Worm (Caenorhabditis elegans) whole organism, L4 larva: ENCODE measurements around the gene Y7A5A.6.

Source experiments
- D1046.2 ChIP-seq: fragments of 200-800 bp; sonication (Bioruptor generic); IDR thresholded peaks from 2 replicates; pipeline ENCODE4 v1.3.6; 2022; ENCODE audit warnings: missing genetic modification characterization, missing compliant biosample characterization
- F10B5.3 ChIP-seq: sonication (generic microtip); optimal IDR thresholded peaks from 2 replicates; lab custom pipeline; 2016; ENCODE audit warnings: mild to moderate bottlenecking, missing genetic modification characterization, missing compliant biosample characterization
- Y48G9A.11 ChIP-seq: fragments of 200-800 bp; sonication (Bioruptor generic); IDR thresholded peaks from 2 replicates; pipeline ENCODE4 v1.3.6; 2022; ENCODE audit warnings: missing genetic modification reagents, missing genetic modification characterization, missing compliant biosample characterization
- Y75B8A.6 ChIP-seq: fragments of 200-800 bp; sonication (Bioruptor generic); IDR thresholded peaks from 2 replicates; pipeline ENCODE4 v1.3.6; 2022; ENCODE audit warnings: missing genetic modification reagents, missing genetic modification characterization, missing compliant biosample characterization
- ama-1 ChIP-seq: fragments of 150-350 bp; optimal IDR thresholded peaks from 2 replicates; lab custom pipeline; 2014; ENCODE audit warnings: inconsistent platforms, mixed read lengths
- ceh-20 ChIP-seq: fragments of 200-800 bp; sonication (Bioruptor generic); IDR thresholded peaks from 2 replicates; pipeline ENCODE4 v1.3.6; 2022; ENCODE audit warnings: missing genetic modification reagents, missing genetic modification characterization, missing compliant biosample characterization
- cey-2 ChIP-seq: sonication (generic microtip); optimal IDR thresholded peaks from 3 replicates; lab custom pipeline; 2017; ENCODE audit warnings: missing genetic modification characterization, mild to moderate bottlenecking, missing compliant biosample characterization, antibody characterized with exemption, borderline replicate concordance; ENCODE audit not compliant: insufficient read depth
- daf-12 ChIP-seq: fragments of 150-350 bp; optimal IDR thresholded peaks from 2 replicates; lab custom pipeline; 2014; ENCODE audit warnings: missing biosample characterization, missing genetic modification reagents, missing genetic modification characterization
- daf-19 ChIP-seq: fragments of 200-800 bp; sonication (Bioruptor generic); conservative IDR thresholded peaks from 2 replicates; pipeline ENCODE4 v1.3.6; 2022; ENCODE audit warnings: missing genetic modification characterization, missing compliant biosample characterization
- daf-8 ChIP-seq: fragments of 200-800 bp; sonication (Bioruptor generic); IDR thresholded peaks from 2 replicates; pipeline ENCODE4 v1.3.6; 2022; ENCODE audit warnings: missing genetic modification characterization, missing compliant biosample characterization
- dmd-8 ChIP-seq: fragments of 200-800 bp; sonication (Bioruptor generic); IDR thresholded peaks from 2 replicates; pipeline ENCODE4 v1.3.6; 2022; ENCODE audit warnings: missing genetic modification characterization, missing compliant biosample characterization
- dmd-9 ChIP-seq: fragments of 200-800 bp; sonication (Bioruptor generic); IDR thresholded peaks from 2 replicates; pipeline ENCODE4 v1.3.6; 2022; ENCODE audit warnings: missing genetic modification reagents, missing genetic modification characterization, missing compliant biosample characterization
- dpl-1 ChIP-seq: fragments of 150-350 bp; optimal IDR thresholded peaks from 2 replicates; lab custom pipeline; 2014; ENCODE audit warnings: missing biosample characterization, missing genetic modification reagents, missing genetic modification characterization
- egl-27 ChIP-seq: sonication (generic microtip); optimal IDR thresholded peaks from 3 replicates; lab custom pipeline; 2017; ENCODE audit warnings: missing biosample characterization, missing genetic modification reagents, missing genetic modification characterization
- fkh-10 ChIP-seq: fragments of 150-350 bp; optimal IDR thresholded peaks from 2 replicates; lab custom pipeline; 2014; ENCODE audit warnings: missing biosample characterization, missing genetic modification reagents, missing genetic modification characterization
- gei-8 ChIP-seq: fragments of 200-800 bp; sonication (Bioruptor generic); optimal IDR thresholded peaks from 2 replicates; lab custom pipeline; 2018; ENCODE audit warnings: mild to moderate bottlenecking, missing genetic modification characterization, missing compliant biosample characterization
- hlh-30 ChIP-seq: sonication (generic microtip); optimal IDR thresholded peaks from 2 replicates; lab custom pipeline; 2017; ENCODE audit warnings: antibody characterized with exemption, mild to moderate bottlenecking, missing genetic modification characterization, missing compliant biosample characterization; ENCODE audit not compliant: insufficient read depth
- hmg-1.1 ChIP-seq: fragments of 200-800 bp; sonication (Bioruptor generic); IDR thresholded peaks from 2 replicates; pipeline ENCODE4 v1.3.6; 2022; ENCODE audit warnings: missing genetic modification reagents, missing genetic modification characterization, missing compliant biosample characterization
- lin-15B ChIP-seq: fragments of 150-350 bp; sonication (generic microtip); optimal IDR thresholded peaks from 3 replicates; lab custom pipeline; 2014; ENCODE audit warnings: missing biosample characterization, missing genetic modification characterization
- lin-29 ChIP-seq: fragments of 200-800 bp; sonication (Bioruptor generic); IDR thresholded peaks from 2 replicates; pipeline ENCODE4 v1.3.6; 2022; ENCODE audit warnings: missing genetic modification reagents, missing genetic modification characterization, missing compliant biosample characterization
- madf-9 ChIP-seq: fragments of 200-800 bp; sonication (Bioruptor generic); conservative IDR thresholded peaks from 2 replicates; pipeline ENCODE4 v1.3.6; 2022; ENCODE audit warnings: missing genetic modification reagents, missing genetic modification characterization, missing compliant biosample characterization
- mdt-29 ChIP-seq: fragments of 200-800 bp; sonication (Bioruptor generic); IDR thresholded peaks from 2 replicates; pipeline ENCODE4 v1.3.6; 2022; ENCODE audit warnings: missing genetic modification reagents, missing genetic modification characterization, missing compliant biosample characterization
- mes-2 ChIP-seq: sonication (generic microtip); optimal IDR thresholded peaks from 2 replicates; lab custom pipeline; 2016; ENCODE audit warnings: missing genotype, mild to moderate bottlenecking, missing genetic modification characterization, missing compliant biosample characterization; ENCODE audit not compliant: poor library complexity, severe bottlenecking
- mxl-2 ChIP-seq: fragments of 200-800 bp; sonication (Bioruptor generic); conservative IDR thresholded peaks from 2 replicates; pipeline ENCODE4 v1.3.6; 2022; ENCODE audit warnings: missing genetic modification reagents, missing genetic modification characterization, missing compliant biosample characterization
- nhr-10 ChIP-seq: fragments of 150-350 bp; optimal IDR thresholded peaks from 2 replicates; lab custom pipeline; 2014; ENCODE audit warnings: missing biosample characterization, missing genetic modification characterization
- nhr-102 ChIP-seq: sonication (generic microtip); optimal IDR thresholded peaks from 2 replicates; lab custom pipeline; 2016; ENCODE audit warnings: mild to moderate bottlenecking, missing genetic modification characterization, moderate library complexity, missing compliant biosample characterization
- nhr-11 ChIP-seq: fragments of 150-350 bp; optimal IDR thresholded peaks from 2 replicates; lab custom pipeline; 2014; ENCODE audit warnings: missing biosample characterization, missing genetic modification characterization
- nhr-111 ChIP-seq: fragments of 200-800 bp; sonication (Bioruptor generic); optimal IDR thresholded peaks from 2 replicates; lab custom pipeline; 2018; ENCODE audit warnings: mild to moderate bottlenecking, missing genetic modification characterization, missing compliant biosample characterization
- nhr-237 ChIP-seq: sonication (generic microtip); optimal IDR thresholded peaks from 2 replicates; lab custom pipeline; 2017; ENCODE audit warnings: missing biosample characterization, missing genetic modification characterization
- nhr-25 ChIP-seq: sonication (generic microtip); optimal IDR thresholded peaks from 2 replicates; lab custom pipeline; 2017; ENCODE audit warnings: missing genetic modification characterization, mild to moderate bottlenecking, missing compliant biosample characterization, antibody characterized with exemption, moderate library complexity, borderline replicate concordance; ENCODE audit not compliant: insufficient read depth
- nhr-41 ChIP-seq: fragments of 200-800 bp; sonication (Bioruptor generic); IDR thresholded peaks from 2 replicates; pipeline ENCODE4 v1.3.6; 2022; ENCODE audit warnings: missing genetic modification reagents, missing genetic modification characterization, missing compliant biosample characterization
- nhr-42 ChIP-seq: fragments of 200-800 bp; sonication (Bioruptor generic); IDR thresholded peaks from 2 replicates; pipeline ENCODE4 v1.3.6; 2022; ENCODE audit warnings: missing genetic modification characterization, missing compliant biosample characterization
- nhr-77 ChIP-seq: fragments of 150-350 bp; optimal IDR thresholded peaks from 2 replicates; lab custom pipeline; 2014; ENCODE audit warnings: missing biosample characterization, missing genetic modification characterization
- pha-4 ChIP-seq, 2 experiments: fragments of 150-350 bp in 1 of 2; fragments of 200-800 bp in 1 of 2; sonication (Bioruptor generic) in 1 of 2; IDR thresholded peaks in 1 of 2; optimal IDR thresholded peaks in 1 of 2; 2 replicates each; pipeline versions ENCODE4 v1.3.6 to Lab custom; 2014 to 2022; ENCODE audit warnings: missing genetic modification characterization in 2 of 2, missing genetic modification reagents in 2 of 2, missing biosample characterization in 1 of 2, missing compliant biosample characterization in 1 of 2
- php-3 ChIP-seq: fragments of 200-800 bp; sonication (Bioruptor generic); IDR thresholded peaks from 2 replicates; pipeline ENCODE4 v1.3.6; 2022; ENCODE audit warnings: missing genetic modification reagents, missing genetic modification characterization, missing compliant biosample characterization
- rbr-2 ChIP-seq: sonication (generic microtip); optimal IDR thresholded peaks from 2 replicates; lab custom pipeline; 2016; ENCODE audit warnings: missing genotype, missing genetic modification characterization, missing compliant biosample characterization
- saeg-2 ChIP-seq: fragments of 200-800 bp; sonication (Bioruptor generic); IDR thresholded peaks from 2 replicates; pipeline ENCODE4 v1.3.6; 2022; ENCODE audit warnings: missing genetic modification reagents, missing genetic modification characterization, missing compliant biosample characterization
- set-16 ChIP-seq: fragments of 200-800 bp; sonication (Bioruptor generic); IDR thresholded peaks from 2 replicates; pipeline ENCODE4 v1.3.6; 2022; ENCODE audit warnings: missing genetic modification reagents, missing genetic modification characterization, missing compliant biosample characterization
- snpc-1.2 ChIP-seq: fragments of 200-800 bp; sonication (Bioruptor generic); IDR thresholded peaks from 2 replicates; pipeline ENCODE4 v1.3.6; 2022; ENCODE audit warnings: missing genetic modification reagents, missing genetic modification characterization, missing compliant biosample characterization
- spr-3 ChIP-seq: fragments of 200-800 bp; sonication (Bioruptor generic); optimal IDR thresholded peaks from 2 replicates; lab custom pipeline; 2018; ENCODE audit warnings: mild to moderate bottlenecking, missing genetic modification characterization, missing compliant biosample characterization
- unc-130 ChIP-seq: sonication (generic microtip); optimal IDR thresholded peaks from 2 replicates; lab custom pipeline; 2016; ENCODE audit warnings: missing genetic modification reagents, missing genetic modification characterization, missing compliant biosample characterization
- unc-39 ChIP-seq: sonication (generic microtip); optimal IDR thresholded peaks from 2 replicates; lab custom pipeline; 2017; ENCODE audit warnings: missing biosample characterization, missing genetic modification characterization
- unc-62 ChIP-seq, 3 experiments: fragments of 150-350 bp in 1 of 3; sonication (generic microtip); optimal IDR thresholded peaks in 2 of 3; peaks in 1 of 3; 1 replicate in 1 of 3; 2 replicates in 2 of 3; lab custom pipeline; 2014 to 2017; ENCODE audit warnings: missing biosample characterization in 3 of 3, missing genetic modification characterization in 3 of 3, missing genetic modification reagents in 3 of 3, missing genotype in 1 of 3
- zip-11 ChIP-seq: fragments of 200-800 bp; sonication (Bioruptor generic); IDR thresholded peaks from 2 replicates; pipeline ENCODE4 v1.3.6; 2022; ENCODE audit warnings: missing genetic modification characterization, missing compliant biosample characterization
- zip-2 ChIP-seq: fragments of 150-350 bp; optimal IDR thresholded peaks from 2 replicates; lab custom pipeline; 2014; ENCODE audit warnings: missing biosample characterization, missing genetic modification characterization
- ztf-7 ChIP-seq: fragments of 150-350 bp; optimal IDR thresholded peaks from 2 replicates; lab custom pipeline; 2014; ENCODE audit warnings: missing biosample characterization, missing genetic modification characterization

Y7A5A.6 gene

DNA sequence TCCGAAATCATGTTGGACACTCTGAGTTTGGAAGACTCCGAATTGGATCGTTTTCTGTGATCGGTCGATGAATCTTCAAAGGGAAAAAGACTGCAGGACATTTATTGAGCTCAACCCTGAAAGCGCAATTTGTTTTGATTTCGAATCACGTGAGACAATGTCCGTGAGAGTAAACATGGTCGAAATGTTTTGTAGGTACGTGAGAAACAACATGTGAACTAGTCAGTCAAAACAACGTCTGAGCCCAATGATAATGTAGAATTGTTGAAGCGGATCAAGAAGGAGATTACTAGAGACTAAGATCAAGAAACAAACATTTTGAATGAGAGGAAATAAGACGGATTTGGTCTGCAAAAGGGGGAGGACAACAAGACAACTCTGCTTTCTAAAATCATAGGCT lies 4.6 kb upstream of the Y7A5A.6 start, which contains the start of gene Y7A5A.7:
TSS of gene Y7A5A.7 (minus strand) at position 101 of the 400 bp plus-strand sequence.
- no peak for TF ChIP-seq fkh-10 (GFP tag; lab: Kevin White, UChicago)
- TF ChIP-seq lin-29 (GFP tag; lab: Robert Waterston, UW): no peak
- no peak for TF ChIP-seq nhr-25 (tag; lab: Kevin White, UChicago)
- no peak for TF ChIP-seq cey-2
- TF ChIP-seq spr-3 (GFP tag; lab: Kevin White, UChicago): no peak
- TF ChIP-seq nhr-111 (GFP tag; lab: Kevin White, UChicago): no peak
- no peak for TF ChIP-seq nhr-102 (tag; lab: Kevin White, UChicago)
- TF ChIP-seq gei-8 (GFP tag; lab: Kevin White, UChicago): no peak

DNA sequence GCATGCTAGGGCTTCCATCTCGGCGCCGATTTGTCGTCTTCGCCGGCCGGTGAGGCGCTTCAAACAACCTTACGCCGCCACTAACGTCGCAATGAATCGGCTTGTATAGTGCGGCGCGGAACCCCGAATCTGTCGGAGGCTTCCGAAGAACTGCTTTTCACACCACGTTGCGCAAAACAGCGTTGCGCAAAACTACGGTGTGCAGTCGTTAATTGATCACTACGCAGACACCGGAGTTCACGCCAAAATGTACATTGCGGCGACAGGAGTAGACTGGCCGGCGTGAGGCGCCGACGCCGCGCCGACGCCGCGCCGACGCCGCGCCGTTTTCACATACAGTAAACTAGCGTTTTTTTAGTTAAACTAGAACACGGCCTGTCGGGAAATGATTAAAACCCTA lies 2.3 kb upstream of the Y7A5A.6 start:
- no peak for TF ChIP-seq mdt-29 (GFP tag; lab: Robert Waterston, UW)
- no peak for TF ChIP-seq ama-1
- 0 out of 2 replicates have a peak, but pooled peaks have one; percentile 30 for TF ChIP-seq Y48G9A.11 (GFP tag; lab: Robert Waterston, UW)
- TF ChIP-seq set-16 (GFP tag; lab: Robert Waterston, UW): peak; percentile 58

DNA sequence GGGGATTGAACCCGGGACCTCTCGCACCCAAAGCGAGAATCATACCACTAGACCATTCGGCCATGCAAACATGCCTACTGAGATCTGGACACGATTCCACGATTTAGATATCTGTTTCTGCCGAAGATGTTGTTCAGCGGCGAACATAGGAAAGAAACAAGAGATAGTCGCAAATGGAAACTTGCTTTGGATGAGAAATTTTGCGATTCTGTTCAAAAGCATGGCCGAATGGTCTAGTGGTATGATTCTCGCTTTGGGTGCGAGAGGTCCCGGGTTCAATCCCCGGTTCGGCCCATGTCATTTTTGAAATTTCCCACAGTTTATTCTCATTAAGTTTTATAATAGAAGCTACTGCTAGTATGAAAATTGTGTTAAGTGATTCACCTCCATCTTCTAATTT lies 2.9 kb downstream of the Y7A5A.6 start:
- TF ChIP-seq snpc-1.2 (GFP tag; lab: Robert Waterston, UW): peak; percentile 73
- TF ChIP-seq nhr-10 (tag; lab: Kevin White, UChicago): no peak
- no peak for TF ChIP-seq nhr-237 (tag; lab: Kevin White, UChicago)
- no peak for TF ChIP-seq Y75B8A.6
- TF ChIP-seq dpl-1: no peak
- 0 out of 2 replicates have a peak, but pooled peaks have one; percentile 26 for TF ChIP-seq Y48G9A.11 (GFP tag; lab: Robert Waterston, UW)
- TF ChIP-seq egl-27 (tag; lab: Kevin White, UChicago): no peak
- TF ChIP-seq dmd-9 (GFP tag; lab: Robert Waterston, UW): no peak
- no peak for TF ChIP-seq ceh-20
- no peak for TF ChIP-seq nhr-25 (tag; lab: Kevin White, UChicago)
- no peak for TF ChIP-seq lin-15B (tag; lab: Kevin White, UChicago)
- no peak for TF ChIP-seq hmg-1.1
- peak in 1 of 2 experiments; percentile 85 for TF ChIP-seq unc-62 (GFP tag; optimal IDR thresholded peaks at IDR 0.05 in 1 of 2; lab: Kevin White, UChicago)
- no peak for TF ChIP-seq unc-62 (tag; optimal IDR thresholded peaks at IDR 0.05; lab: Kevin White, UChicago)
- no peak for TF ChIP-seq set-16 (GFP tag; lab: Robert Waterston, UW)
- no peak for TF ChIP-seq daf-8
- TF ChIP-seq daf-19 (GFP tag; lab: Robert Waterston, UW): no peak
- no peak for TF ChIP-seq php-3 (GFP tag; lab: Robert Waterston, UW)
- no peak for TF ChIP-seq saeg-2 (GFP tag; lab: Robert Waterston, UW)
- TF ChIP-seq nhr-41 (GFP tag; lab: Robert Waterston, UW): no peak
- peak; percentile 14 for TF ChIP-seq hlh-30 (tag; lab: Kevin White, UChicago)
- no peak for TF ChIP-seq pha-4 (GFP tag; IDR thresholded peaks at IDR 0.05; lab: Robert Waterston, UW)
- TF ChIP-seq pha-4 (tag; optimal IDR thresholded peaks at IDR 0.05; lab: Kevin White, UChicago): no peak
- no peak for TF ChIP-seq nhr-42 (GFP tag; lab: Robert Waterston, UW)
- no peak for TF ChIP-seq unc-130
- peak; percentile 70 for TF ChIP-seq zip-2
- no peak for TF ChIP-seq daf-12 (tag; lab: Kevin White, UChicago)
- TF ChIP-seq D1046.2 (GFP tag; lab: Robert Waterston, UW): 0 out of 2 replicates have a peak, but pooled peaks have one; percentile 24
- TF ChIP-seq rbr-2 (tag; lab: Kevin White, UChicago): peak; percentile 21
- TF ChIP-seq dmd-8 (GFP tag; lab: Robert Waterston, UW): no peak
- TF ChIP-seq madf-9 (GFP tag; lab: Robert Waterston, UW): no peak
- TF ChIP-seq mxl-2 (GFP tag; lab: Robert Waterston, UW): no peak
- no peak for TF ChIP-seq unc-39
- no peak for TF ChIP-seq nhr-11 (tag; lab: Kevin White, UChicago)
- TF ChIP-seq lin-29 (GFP tag; lab: Robert Waterston, UW): no peak
- TF ChIP-seq nhr-77 (tag; lab: Kevin White, UChicago): no peak
- no peak for TF ChIP-seq F10B5.3 (tag; lab: Kevin White, UChicago)
- TF ChIP-seq mes-2 (tag; lab: Kevin White, UChicago): no peak
- TF ChIP-seq ztf-7 (tag; lab: Kevin White, UChicago): no peak
- TF ChIP-seq zip-11: no peak
